Fruit fly (Drosophila melanogaster) whole organism, prepupa: ENCODE data around the gene CG18814.

Experiments
- Blimp-1 ChIP-seq: fragments of 200-800 bp; sonication (Bioruptor generic); optimal IDR thresholded peaks from 3 replicates; lab custom pipeline; 2017; ENCODE audit warnings: missing biosample characterization, missing genetic modification characterization, mild to moderate bottlenecking, moderate library complexity, missing genetic modification reagents
- CG10631 ChIP-seq: fragments of 200-800 bp; sonication (Bioruptor generic); optimal IDR thresholded peaks from 2 replicates; lab custom pipeline; 2016; ENCODE audit warnings: missing biosample characterization, missing genetic modification characterization
- CG10669 ChIP-seq: fragments of 200-800 bp; sonication (Bioruptor generic); optimal IDR thresholded peaks from 3 replicates; lab custom pipeline; 2018; ENCODE audit warnings: missing biosample characterization, mild to moderate bottlenecking, missing genetic modification characterization, moderate library complexity
- CG11294 ChIP-seq: fragments of 200-800 bp; sonication (Bioruptor generic); IDR thresholded peaks from 2 replicates; pipeline ENCODE4 v1.3.6; 2022; ENCODE audit warnings: missing biosample characterization, missing genetic modification characterization
- CG11762 ChIP-seq: fragments of 200-800 bp; sonication (Bioruptor generic); optimal IDR thresholded peaks from 3 replicates; lab custom pipeline; 2016; ENCODE audit warnings: missing biosample characterization, missing genetic modification characterization; ENCODE audit not compliant: insufficient read depth
- CG11902 ChIP-seq: fragments of 200-800 bp; sonication (Bioruptor generic); optimal IDR thresholded peaks from 3 replicates; lab custom pipeline; 2016; ENCODE audit warnings: missing biosample characterization, missing genetic modification characterization
- CG15336 ChIP-seq: fragments of 200-800 bp; sonication (Bioruptor generic); IDR thresholded peaks from 2 replicates; pipeline ENCODE4 v1.3.6; 2022; ENCODE audit warnings: missing biosample characterization, missing genetic modification characterization
- CG16779 ChIP-seq: fragments of 200-800 bp; sonication (Bioruptor generic); optimal IDR thresholded peaks from 3 replicates; lab custom pipeline; 2017; ENCODE audit warnings: missing biosample characterization, mild to moderate bottlenecking, missing genetic modification characterization
- CG3032 ChIP-seq: fragments of 200-800 bp; optimal IDR thresholded peaks from 2 replicates; lab custom pipeline; 2019; ENCODE audit warnings: missing biosample characterization, mild to moderate bottlenecking, missing genetic modification characterization, moderate library complexity
- CG31627 ChIP-seq: fragments of 200-800 bp; sonication (Bioruptor generic); optimal IDR thresholded peaks from 3 replicates; lab custom pipeline; 2016; ENCODE audit warnings: missing biosample characterization, missing genetic modification characterization
- CG32006 ChIP-seq: fragments of 200-800 bp; sonication (Bioruptor generic); optimal IDR thresholded peaks from 3 replicates; lab custom pipeline; 2017; ENCODE audit warnings: missing biosample characterization, mild to moderate bottlenecking, missing genetic modification characterization
- CG3919 ChIP-seq: fragments of 200-800 bp; sonication (Bioruptor generic); optimal IDR thresholded peaks from 3 replicates; lab custom pipeline; 2016; ENCODE audit warnings: missing biosample characterization, missing genetic modification characterization
- CG4318 ChIP-seq: fragments of 200-800 bp; sonication (Bioruptor generic); optimal IDR thresholded peaks from 3 replicates; lab custom pipeline; 2017; ENCODE audit warnings: missing biosample characterization, mild to moderate bottlenecking, missing genetic modification characterization
- CG6163 ChIP-seq: fragments of 200-800 bp; sonication (Bioruptor generic); IDR thresholded peaks from 3 replicates; pipeline ENCODE4 v1.3.6; 2022; ENCODE audit warnings: missing biosample characterization, missing genetic modification characterization
- CG6792 ChIP-seq: fragments of 200-800 bp; sonication (Bioruptor generic); optimal IDR thresholded peaks from 3 replicates; lab custom pipeline; 2016; ENCODE audit warnings: missing biosample characterization, missing genetic modification characterization
- CG6854 ChIP-seq: fragments of 200-800 bp; sonication (Bioruptor generic); optimal IDR thresholded peaks from 2 replicates; lab custom pipeline; 2017; ENCODE audit warnings: missing biosample characterization, mild to moderate bottlenecking, missing genetic modification characterization
- CG7368 ChIP-seq: fragments of 200-800 bp; sonication (Bioruptor generic); optimal IDR thresholded peaks from 3 replicates; lab custom pipeline; 2016; ENCODE audit warnings: missing biosample characterization, missing genetic modification characterization
- CG8119 ChIP-seq: fragments of 200-800 bp; sonication (Bioruptor generic); IDR thresholded peaks from 3 replicates; pipeline ENCODE4 v1.3.6; 2022; ENCODE audit warnings: missing biosample characterization, missing genetic modification characterization
- CG8319 ChIP-seq: fragments of 200-800 bp; sonication (Bioruptor generic); optimal IDR thresholded peaks from 3 replicates; lab custom pipeline; 2016; ENCODE audit warnings: missing biosample characterization, missing genetic modification characterization
- CG8632 ChIP-seq: fragments of 200-800 bp; sonication (Bioruptor generic); optimal IDR thresholded peaks from 3 replicates; lab custom pipeline; 2016; ENCODE audit warnings: missing biosample characterization, missing genetic modification characterization
- CG9139 ChIP-seq: fragments of 200-800 bp; sonication (Bioruptor generic); optimal IDR thresholded peaks from 3 replicates; lab custom pipeline; 2017; ENCODE audit warnings: missing biosample characterization, mild to moderate bottlenecking, missing genetic modification characterization
- Eip78C ChIP-seq: fragments of 200-800 bp; sonication (Bioruptor generic); peaks from one replicate; lab custom pipeline; 2016; ENCODE audit warnings: missing biosample characterization, missing genetic modification characterization
- Eip93F ChIP-seq: fragments of 200-800 bp; sonication (Bioruptor generic); optimal IDR thresholded peaks from 2 replicates; lab custom pipeline; 2016; ENCODE audit warnings: missing biosample characterization, mild to moderate bottlenecking, missing genetic modification characterization
- Ets21C ChIP-seq: fragments of 200-800 bp; sonication (Bioruptor generic); optimal IDR thresholded peaks from 3 replicates; lab custom pipeline; 2016; ENCODE audit warnings: missing biosample characterization, missing genetic modification characterization
- Ets96B ChIP-seq: fragments of 200-800 bp; optimal IDR thresholded peaks from 2 replicates; lab custom pipeline; 2019; ENCODE audit warnings: missing biosample characterization, mild to moderate bottlenecking, missing genetic modification characterization, moderate library complexity
- Gug ChIP-seq: fragments of 200-800 bp; sonication (Bioruptor generic); IDR thresholded peaks from 2 replicates; pipeline ENCODE4 v1.3.6; 2022; ENCODE audit warnings: missing biosample characterization, missing genetic modification characterization
- Hr38 ChIP-seq: sonication (Bioruptor generic); optimal IDR thresholded peaks from 2 replicates; lab custom pipeline; 2016; ENCODE audit warnings: missing biosample characterization, missing genetic modification characterization
- Hr39 ChIP-seq: fragments of 200-800 bp; sonication (Bioruptor generic); optimal IDR thresholded peaks from 2 replicates; lab custom pipeline; 2016; ENCODE audit warnings: missing biosample characterization, missing genetic modification characterization
- Hr4 ChIP-seq: fragments of 200-800 bp; sonication (Bioruptor generic); optimal IDR thresholded peaks from 3 replicates; lab custom pipeline; 2016; ENCODE audit warnings: missing biosample characterization, missing genetic modification characterization
- Lpt ChIP-seq: fragments of 200-800 bp; sonication (Bioruptor generic); optimal IDR thresholded peaks from 3 replicates; lab custom pipeline; 2016; ENCODE audit warnings: missing biosample characterization, missing genetic modification characterization
- Met ChIP-seq: fragments of 200-800 bp; sonication (Bioruptor generic); optimal IDR thresholded peaks from 3 replicates; lab custom pipeline; 2016; ENCODE audit warnings: missing biosample characterization, missing genetic modification characterization
- OdsH ChIP-seq: fragments of 200-800 bp; sonication (Bioruptor generic); optimal IDR thresholded peaks from 3 replicates; lab custom pipeline; 2016; ENCODE audit warnings: missing biosample characterization, missing genetic modification characterization
- Smox ChIP-seq: fragments of 200-800 bp; sonication (Bioruptor generic); optimal IDR thresholded peaks from 3 replicates; lab custom pipeline; 2016; ENCODE audit warnings: missing biosample characterization, missing genetic modification characterization
- Sox102F ChIP-seq: fragments of 200-800 bp; sonication (Bioruptor generic); optimal IDR thresholded peaks from 2 replicates; lab custom pipeline; 2016; ENCODE audit warnings: missing biosample characterization, mild to moderate bottlenecking, missing genetic modification characterization
- Sox14 ChIP-seq: fragments of 200-800 bp; sonication (Bioruptor generic); optimal IDR thresholded peaks from 3 replicates; lab custom pipeline; 2016; ENCODE audit warnings: missing biosample characterization, missing genetic modification characterization
- Sox15 ChIP-seq: fragments of 200-800 bp; sonication (Bioruptor generic); optimal IDR thresholded peaks from 3 replicates; lab custom pipeline; 2016; ENCODE audit warnings: missing biosample characterization, missing genetic modification characterization
- achi ChIP-seq: fragments of 200-800 bp; sonication (Bioruptor generic); optimal IDR thresholded peaks from 3 replicates; lab custom pipeline; 2016; ENCODE audit warnings: missing biosample characterization, missing genetic modification characterization
- acj6 ChIP-seq: fragments of 200-800 bp; sonication (Bioruptor generic); optimal IDR thresholded peaks from 3 replicates; lab custom pipeline; 2016; ENCODE audit warnings: missing biosample characterization, missing genetic modification characterization
- cyc ChIP-seq: fragments of 200-800 bp; sonication (Bioruptor generic); optimal IDR thresholded peaks from 3 replicates; lab custom pipeline; 2016; ENCODE audit warnings: missing biosample characterization, missing genetic modification characterization
- dac ChIP-seq: fragments of 200-800 bp; sonication (Bioruptor generic); optimal IDR thresholded peaks from 2 replicates; lab custom pipeline; 2017; ENCODE audit warnings: missing biosample characterization, mild to moderate bottlenecking, missing genetic modification characterization
- dsx ChIP-seq: fragments of 200-800 bp; optimal IDR thresholded peaks from 3 replicates; lab custom pipeline; 2019; ENCODE audit warnings: missing biosample characterization, mild to moderate bottlenecking, missing genetic modification characterization, moderate library complexity; ENCODE audit not compliant: poor library complexity, severe bottlenecking
- eg ChIP-seq: fragments of 200-800 bp; sonication (Bioruptor generic); IDR thresholded peaks from 3 replicates; pipeline ENCODE4 v1.3.6; 2022; ENCODE audit warnings: missing biosample characterization, missing genetic modification characterization
- esn ChIP-seq: fragments of 200-800 bp; sonication (Bioruptor generic); optimal IDR thresholded peaks from 2 replicates; lab custom pipeline; 2016; ENCODE audit warnings: missing biosample characterization, mild to moderate bottlenecking, missing genetic modification characterization, moderate library complexity
- fd59A ChIP-seq: fragments of 200-800 bp; sonication (Bioruptor generic); optimal IDR thresholded peaks from 2 replicates; lab custom pipeline; 2017; ENCODE audit warnings: missing biosample characterization, mild to moderate bottlenecking, missing genetic modification characterization, missing genetic modification reagents
- fd85E ChIP-seq: fragments of 200-800 bp; sonication (Bioruptor generic); optimal IDR thresholded peaks from 3 replicates; lab custom pipeline; 2016; ENCODE audit warnings: missing biosample characterization, missing genetic modification characterization
- net ChIP-seq: fragments of 200-800 bp; sonication (Bioruptor generic); optimal IDR thresholded peaks from 3 replicates; lab custom pipeline; 2016; ENCODE audit warnings: missing biosample characterization, missing genetic modification characterization
- pdm3 ChIP-seq: fragments of 200-800 bp; sonication (Bioruptor generic); optimal IDR thresholded peaks from 3 replicates; lab custom pipeline; 2016; ENCODE audit warnings: missing biosample characterization, missing genetic modification characterization
- spab ChIP-seq: fragments of 200-800 bp; sonication (Bioruptor generic); optimal IDR thresholded peaks from 2 replicates; lab custom pipeline; 2017; ENCODE audit warnings: missing biosample characterization, mild to moderate bottlenecking, missing genetic modification characterization, missing genetic modification reagents
- ss ChIP-seq, 2 experiments: fragments of 200-800 bp; sonication (Bioruptor generic); optimal IDR thresholded peaks; 2 replicates in 1 of 2; 3 replicates in 1 of 2; lab custom pipeline; 2017 to 2018; ENCODE audit warnings: mild to moderate bottlenecking in 2 of 2, missing biosample characterization in 2 of 2, missing genetic modification characterization in 2 of 2, moderate library complexity in 1 of 2
- topi ChIP-seq: fragments of 200-800 bp; sonication (Bioruptor generic); optimal IDR thresholded peaks from 3 replicates; lab custom pipeline; 2016; ENCODE audit warnings: missing biosample characterization, missing genetic modification characterization
- vri ChIP-seq: fragments of 200-800 bp; sonication (Bioruptor generic); optimal IDR thresholded peaks from 3 replicates; lab custom pipeline; 2016; ENCODE audit warnings: missing biosample characterization, mild to moderate bottlenecking, missing genetic modification characterization

The CG18814 gene

dm6 chr3L:16361200-16361815, 8.3 kb upstream of the CG18814 start:
- peak; percentile 70 for TF ChIP-seq CG11762 (GFP tag; lab: Kevin White, UChicago)
- peak; percentile 21; the same call in 1 of the 2 replicates for TF ChIP-seq CG11294 (GFP tag; lab: Robert Waterston, UW)
- TF ChIP-seq spab (GFP tag; lab: Kevin White, UChicago): peak; percentile 95
- TF ChIP-seq Gug: no peak
- TF ChIP-seq CG10631: peak; percentile 93
- peak; percentile 61 for TF ChIP-seq Hr39 (GFP tag; lab: Kevin White, UChicago)
- peak; percentile 96 for TF ChIP-seq Ets96B (tag; lab: Kevin White, UChicago)
- peak; percentile 97 for TF ChIP-seq CG3032 (tag; lab: Kevin White, UChicago)
- peak; percentile 83 for TF ChIP-seq CG16779 (tag; lab: Kevin White, UChicago)
- peak; percentile 72 for TF ChIP-seq CG7368
- peak; percentile 39 for TF ChIP-seq Lpt (GFP tag; lab: Kevin White, UChicago)
- TF ChIP-seq ss (GFP tag; optimal IDR thresholded peaks at IDR 0.05; lab: Kevin White, UChicago): peak; percentile 95 to 97
- peak; percentile 86 for TF ChIP-seq CG8632 (GFP tag; lab: Kevin White, UChicago)
- peak; percentile 80 for TF ChIP-seq esn
- TF ChIP-seq Smox (GFP tag; lab: Kevin White, UChicago): peak; percentile 75
- peak; percentile 18 for TF ChIP-seq CG4318
- peak; percentile 68 for TF ChIP-seq CG6854
- peak; percentile 79 for TF ChIP-seq CG8319 (GFP tag; lab: Kevin White, UChicago)
- peak; percentile 75 for TF ChIP-seq Sox15
- TF ChIP-seq Met (GFP tag; lab: Kevin White, UChicago): peak; percentile 74
- TF ChIP-seq cyc (GFP tag; lab: Kevin White, UChicago): peak; percentile 70
- TF ChIP-seq Hr38 (GFP tag; lab: Kevin White, UChicago): no peak
- peak; percentile 96 for TF ChIP-seq Eip78C (GFP tag; lab: Kevin White, UChicago)
- peak; percentile 92 for TF ChIP-seq acj6 (GFP tag; lab: Kevin White, UChicago)
- TF ChIP-seq achi (GFP tag; lab: Kevin White, UChicago): peak; percentile 89
- peak; percentile 84 for TF ChIP-seq pdm3
- peak; percentile 96 for TF ChIP-seq fd59A
- TF ChIP-seq net (GFP tag; lab: Kevin White, UChicago): peak; percentile 69
- peak; percentile 27 for TF ChIP-seq Blimp-1 (GFP tag; lab: Kevin White, UChicago)
- peak; percentile 38 for TF ChIP-seq Ets21C (GFP tag; lab: Kevin White, UChicago)
- TF ChIP-seq vri (GFP tag; lab: Kevin White, UChicago): peak; percentile 22
- peak; percentile 79 for TF ChIP-seq topi (GFP tag; lab: Kevin White, UChicago)
- peak; percentile 70 for TF ChIP-seq CG11902 (GFP tag; lab: Kevin White, UChicago)
- TF ChIP-seq CG6163 (GFP tag; lab: Robert Waterston, UW): peak; percentile 79
- 0 out of 3 replicates have a peak, but pooled peaks have one; percentile 25 for TF ChIP-seq eg
- TF ChIP-seq dac: no peak
- TF ChIP-seq CG10669 (GFP tag; lab: Kevin White, UChicago): peak; percentile 89
- no peak for TF ChIP-seq Eip93F (GFP tag; lab: Kevin White, UChicago)
- TF ChIP-seq Sox102F: peak; percentile 66
- TF ChIP-seq CG9139 (GFP tag; lab: Kevin White, UChicago): peak; percentile 93
- TF ChIP-seq CG6792 (GFP tag; lab: Kevin White, UChicago): peak; percentile 84
- peak; percentile 72; the same call in 2 of the 3 replicates for TF ChIP-seq CG8119 (GFP tag; lab: Robert Waterston, UW)
- TF ChIP-seq CG32006 (GFP tag; lab: Kevin White, UChicago): peak; percentile 71
- TF ChIP-seq CG3919 (GFP tag; lab: Kevin White, UChicago): peak; percentile 58
- peak; percentile 58 for TF ChIP-seq CG31627 (GFP tag; lab: Kevin White, UChicago)
- peak; percentile 48 for TF ChIP-seq Hr4 (GFP tag; lab: Kevin White, UChicago)
- TF ChIP-seq CG15336 (GFP tag; lab: Robert Waterston, UW): peak; percentile 47; the same call in 1 of the 2 replicates
- TF ChIP-seq Sox14 (GFP tag; lab: Kevin White, UChicago): peak; percentile 82
- TF ChIP-seq fd85E (GFP tag; lab: Kevin White, UChicago): peak; percentile 15
- peak; percentile 90 for TF ChIP-seq OdsH (GFP tag; lab: Kevin White, UChicago)
- peak; percentile 95 for TF ChIP-seq dsx (GFP tag; lab: Kevin White, UChicago)
